Fruit fly (Drosophila melanogaster) whole organism, embryonic: ENCODE results near the gene Sfp33A2.

Experiments used
- Abd-B ChIP-seq: fragments of 200-800 bp; sonication (Bioruptor generic); optimal IDR thresholded peaks from 2 replicates; lab custom pipeline; 2018; ENCODE audit warnings: missing biosample characterization, mild to moderate bottlenecking, missing genetic modification characterization, moderate library complexity
- Adf1 ChIP-seq: fragments of 200-800 bp; sonication (Bioruptor generic); IDR thresholded peaks from 2 replicates; pipeline ENCODE4 v1.3.6; 2022; ENCODE audit warnings: missing biosample characterization, missing genetic modification characterization
- BEAF-32 ChIP-seq: fragments of 200-800 bp; sonication (Bioruptor generic); optimal IDR thresholded peaks from 3 replicates; lab custom pipeline; 2017; ENCODE audit warnings: missing biosample characterization, missing genetic modification characterization, mild to moderate bottlenecking, moderate library complexity, missing genetic modification reagents
- CG10431 ChIP-seq: fragments of 200-800 bp; sonication (Bioruptor generic); optimal IDR thresholded peaks from 3 replicates; lab custom pipeline; 2018; ENCODE audit warnings: missing biosample characterization, mild to moderate bottlenecking, missing genetic modification characterization
- CG10654 ChIP-seq: fragments of 200-800 bp; sonication (Bioruptor generic); optimal IDR thresholded peaks from 2 replicates; lab custom pipeline; 2016; ENCODE audit warnings: missing biosample characterization, missing genetic modification characterization
- CG11560 ChIP-seq: fragments of 200-800 bp; sonication (Bioruptor generic); IDR thresholded peaks from 3 replicates; pipeline ENCODE4 v1.3.6; 2022; ENCODE audit warnings: missing biosample characterization, missing genetic modification characterization
- CG12299 ChIP-seq: fragments of 200-800 bp; sonication (Bioruptor generic); optimal IDR thresholded peaks from 2 replicates; lab custom pipeline; 2018; ENCODE audit warnings: missing biosample characterization, mild to moderate bottlenecking, missing genetic modification characterization
- CG14441 ChIP-seq: fragments of 200-800 bp; sonication (Bioruptor generic); IDR thresholded peaks from 2 replicates; pipeline ENCODE4 v1.3.6; 2022; ENCODE audit warnings: missing biosample characterization, missing genetic modification characterization
- CG15269 ChIP-seq: fragments of 200-800 bp; sonication (Bioruptor generic); optimal IDR thresholded peaks from 2 replicates; lab custom pipeline; 2018; ENCODE audit warnings: missing biosample characterization, mild to moderate bottlenecking, missing genetic modification characterization, moderate library complexity
- CG16779 ChIP-seq: fragments of 200-800 bp; sonication (Bioruptor generic); IDR thresholded peaks from 2 replicates; pipeline ENCODE4 v1.3.6; 2022; ENCODE audit warnings: missing biosample characterization, missing genetic modification characterization
- CG18262 ChIP-seq: fragments of 200-800 bp; optimal IDR thresholded peaks from 3 replicates; lab custom pipeline; 2019; ENCODE audit warnings: missing biosample characterization, mild to moderate bottlenecking, missing genetic modification characterization, moderate library complexity
- CG30403 ChIP-seq: fragments of 200-800 bp; sonication (Bioruptor generic); optimal IDR thresholded peaks from 3 replicates; lab custom pipeline; 2016; ENCODE audit warnings: missing biosample characterization, missing genetic modification characterization
- CG31224 ChIP-seq: fragments of 200-800 bp; sonication (Bioruptor generic); IDR thresholded peaks from 2 replicates; pipeline ENCODE4 v1.3.6; 2022; ENCODE audit warnings: missing biosample characterization, missing genetic modification characterization
- CG31365 ChIP-seq: fragments of 200-800 bp; sonication (Bioruptor generic); optimal IDR thresholded peaks from 2 replicates; lab custom pipeline; 2018; ENCODE audit warnings: missing biosample characterization, mild to moderate bottlenecking, missing genetic modification characterization
- CG4730 ChIP-seq: fragments of 200-800 bp; sonication (Bioruptor generic); IDR thresholded peaks from 2 replicates; pipeline ENCODE4 v1.3.6; 2022; ENCODE audit warnings: missing biosample characterization, missing genetic modification characterization
- CG6175 ChIP-seq: fragments of 200-800 bp; sonication (Bioruptor generic); IDR thresholded peaks from 3 replicates; pipeline ENCODE4 v1.3.6; 2022; ENCODE audit warnings: missing biosample characterization, missing genetic modification characterization
- CG9876 ChIP-seq: fragments of 200-800 bp; sonication (Bioruptor generic); optimal IDR thresholded peaks from 2 replicates; lab custom pipeline; 2016; ENCODE audit warnings: missing biosample characterization, missing genetic modification characterization
- CoRest ChIP-seq: fragments of 200-800 bp; sonication (Bioruptor generic); optimal IDR thresholded peaks from 3 replicates; lab custom pipeline; 2018; ENCODE audit warnings: missing biosample characterization, mild to moderate bottlenecking, missing genetic modification characterization, moderate library complexity
- Dref ChIP-seq: fragments of 200-800 bp; sonication (Bioruptor generic); IDR thresholded peaks from 2 replicates; pipeline ENCODE4 v1.3.6; 2022; ENCODE audit warnings: missing biosample characterization, missing genetic modification characterization
- Drgx ChIP-seq: fragments of 200-800 bp; sonication (Bioruptor generic); IDR thresholded peaks from 2 replicates; pipeline ENCODE4 v1.3.6; 2022; ENCODE audit warnings: missing biosample characterization, missing genetic modification characterization
- Kr ChIP-seq: fragments of 200-800 bp; sonication (Bioruptor generic); optimal IDR thresholded peaks from 2 replicates; lab custom pipeline; 2017; ENCODE audit warnings: missing biosample characterization, mild to moderate bottlenecking, missing genetic modification characterization
- Max ChIP-seq: fragments of 200-800 bp; sonication (Bioruptor generic); optimal IDR thresholded peaks from 2 replicates; lab custom pipeline; 2016; ENCODE audit warnings: missing biosample characterization, mild to moderate bottlenecking, missing genetic modification characterization
- Oaz ChIP-seq: fragments of 200-800 bp; sonication (Bioruptor generic); IDR thresholded peaks from 2 replicates; pipeline ENCODE4 v1.3.6; 2022; ENCODE audit warnings: missing biosample characterization, missing genetic modification characterization
- Sry-δ ChIP-seq: fragments of 200-800 bp; sonication (Bioruptor generic); optimal IDR thresholded peaks from 2 replicates; lab custom pipeline; 2016; ENCODE audit warnings: missing biosample characterization, missing genetic modification characterization
- amos ChIP-seq: fragments of 200-800 bp; sonication (Bioruptor generic); IDR thresholded peaks from 2 replicates; pipeline ENCODE4 v1.3.6; 2022; ENCODE audit warnings: missing biosample characterization, missing genetic modification characterization; ENCODE audit not compliant: partially characterized antibody
- bigmax ChIP-seq: fragments of 200-800 bp; sonication (Bioruptor generic); optimal IDR thresholded peaks from 2 replicates; lab custom pipeline; 2018; ENCODE audit warnings: missing biosample characterization, mild to moderate bottlenecking, missing genetic modification characterization
- dm ChIP-seq: fragments of 200-800 bp; sonication (Bioruptor generic); optimal IDR thresholded peaks from 3 replicates; lab custom pipeline; 2016; ENCODE audit warnings: missing biosample characterization, missing genetic modification characterization
- dysf ChIP-seq: fragments of 200-800 bp; sonication (Bioruptor generic); IDR thresholded peaks from 3 replicates; pipeline ENCODE4 v1.3.6; 2022; ENCODE audit warnings: missing biosample characterization, missing genetic modification characterization
- eve ChIP-seq, 2 experiments: fragments of >200 bp; optimal IDR thresholded peaks; 2 replicates each; lab custom pipeline; 2017; ENCODE audit warnings: missing biosample characterization in 2 of 2, missing genetic modification characterization in 2 of 2
- ftz-f1 ChIP-seq: fragments of 200-800 bp; sonication (Bioruptor generic); optimal IDR thresholded peaks from 2 replicates; lab custom pipeline; 2016; ENCODE audit warnings: missing biosample characterization, missing genetic modification characterization
- gcm ChIP-seq: fragments of 200-800 bp; sonication (Bioruptor generic); optimal IDR thresholded peaks from 2 replicates; lab custom pipeline; 2019; ENCODE audit warnings: missing biosample characterization, mild to moderate bottlenecking, missing genetic modification characterization, moderate library complexity
- gem ChIP-seq: fragments of 200-800 bp; sonication (Bioruptor generic); optimal IDR thresholded peaks from 2 replicates; lab custom pipeline; 2019; ENCODE audit warnings: missing biosample characterization, mild to moderate bottlenecking, missing genetic modification characterization, moderate library complexity
- grn ChIP-seq: fragments of 200-800 bp; sonication (Bioruptor generic); optimal IDR thresholded peaks from 3 replicates; lab custom pipeline; 2017; ENCODE audit warnings: missing biosample characterization, missing genetic modification characterization
- hbn ChIP-seq: fragments of 200-800 bp; sonication (Bioruptor generic); IDR thresholded peaks from 2 replicates; pipeline ENCODE4 v1.3.6; 2022; ENCODE audit warnings: missing biosample characterization, missing genetic modification characterization; ENCODE audit not compliant: partially characterized antibody
- jumu ChIP-seq: fragments of 200-800 bp; sonication (Bioruptor generic); optimal IDR thresholded peaks from 3 replicates; lab custom pipeline; 2016; ENCODE audit warnings: missing biosample characterization, missing genetic modification characterization
- mam ChIP-seq: fragments of 200-800 bp; sonication (Bioruptor generic); optimal IDR thresholded peaks from 3 replicates; lab custom pipeline; 2016; ENCODE audit warnings: missing biosample characterization, missing genetic modification characterization
- odd ChIP-seq: fragments of 200-800 bp; sonication (Bioruptor generic); optimal IDR thresholded peaks from 2 replicates; lab custom pipeline; 2017; ENCODE audit warnings: missing biosample characterization, mild to moderate bottlenecking, missing genetic modification characterization
- onecut ChIP-seq: fragments of 200-800 bp; sonication (Bioruptor generic); IDR thresholded peaks from 2 replicates; pipeline ENCODE4 v1.3.6; 2022; ENCODE audit warnings: missing biosample characterization, missing genetic modification characterization
- pfk ChIP-seq: fragments of 200-800 bp; sonication (Bioruptor generic); optimal IDR thresholded peaks from 2 replicates; lab custom pipeline; 2018; ENCODE audit warnings: missing biosample characterization, mild to moderate bottlenecking, missing genetic modification characterization, moderate library complexity
- pho ChIP-seq: fragments of 200-800 bp; sonication (Bioruptor generic); optimal IDR thresholded peaks from 2 replicates; lab custom pipeline; 2016; ENCODE audit warnings: missing biosample characterization, missing genetic modification characterization
- phol ChIP-seq: fragments of 200-800 bp; sonication (Bioruptor generic); optimal IDR thresholded peaks from 3 replicates; lab custom pipeline; 2018; ENCODE audit warnings: missing biosample characterization, mild to moderate bottlenecking, missing genetic modification characterization, moderate library complexity
- sc ChIP-seq, 3 experiments: fragments of >200 bp in 2 of 3; fragments of 200-800 bp in 1 of 3; sonication (Bioruptor generic) in 1 of 3; optimal IDR thresholded peaks; 2 replicates in 2 of 3; 3 replicates in 1 of 3; lab custom pipeline; 2017; ENCODE audit warnings: mild to moderate bottlenecking in 1 of 3, missing biosample characterization in 1 of 3, missing genetic modification characterization in 1 of 3, missing genetic modification reagents in 1 of 3
- seq ChIP-seq: fragments of 200-800 bp; sonication (Bioruptor generic); IDR thresholded peaks from 2 replicates; pipeline ENCODE4 v1.3.6; 2022; ENCODE audit warnings: missing biosample characterization, missing genetic modification characterization
- sr ChIP-seq: fragments of 200-800 bp; sonication (Bioruptor generic); IDR thresholded peaks from 3 replicates; pipeline ENCODE4 v1.3.6; 2022; ENCODE audit warnings: missing biosample characterization, missing genetic modification characterization
- sug ChIP-seq: fragments of 200-800 bp; optimal IDR thresholded peaks from 2 replicates; lab custom pipeline; 2019; ENCODE audit warnings: missing biosample characterization, mild to moderate bottlenecking, missing genetic modification characterization, moderate library complexity
- tgo ChIP-seq: fragments of 200-800 bp; sonication (Bioruptor generic); IDR thresholded peaks from 3 replicates; pipeline ENCODE4 v1.3.6; 2022; ENCODE audit warnings: missing biosample characterization, missing genetic modification characterization
- toy ChIP-seq: fragments of 200-800 bp; sonication (Bioruptor generic); IDR thresholded peaks from 2 replicates; pipeline ENCODE4 v1.3.6; 2022; ENCODE audit warnings: missing biosample characterization, missing genetic modification characterization
- ttk ChIP-seq: fragments of 200-800 bp; sonication (Bioruptor generic); IDR thresholded peaks from 2 replicates; pipeline ENCODE4 v2.1.2; 2022; ENCODE audit warnings: missing biosample characterization, missing genetic modification characterization
- twi ChIP-seq: fragments of 200-800 bp; optimal IDR thresholded peaks from 2 replicates; lab custom pipeline; 2019; ENCODE audit warnings: missing biosample characterization, mild to moderate bottlenecking, missing genetic modification characterization, moderate library complexity
- zen2 ChIP-seq: fragments of 200-800 bp; sonication (Bioruptor generic); IDR thresholded peaks from 3 replicates; pipeline ENCODE4 v1.3.6; 2022; ENCODE audit warnings: missing biosample characterization, missing genetic modification characterization; ENCODE audit not compliant: partially characterized antibody
- zfh1 ChIP-seq: fragments of 200-800 bp; sonication (Bioruptor generic); IDR thresholded peaks from 3 replicates; pipeline ENCODE4 v1.3.6; 2022; ENCODE audit warnings: missing biosample characterization, missing genetic modification characterization

Sfp33A2 gene

DNA sequence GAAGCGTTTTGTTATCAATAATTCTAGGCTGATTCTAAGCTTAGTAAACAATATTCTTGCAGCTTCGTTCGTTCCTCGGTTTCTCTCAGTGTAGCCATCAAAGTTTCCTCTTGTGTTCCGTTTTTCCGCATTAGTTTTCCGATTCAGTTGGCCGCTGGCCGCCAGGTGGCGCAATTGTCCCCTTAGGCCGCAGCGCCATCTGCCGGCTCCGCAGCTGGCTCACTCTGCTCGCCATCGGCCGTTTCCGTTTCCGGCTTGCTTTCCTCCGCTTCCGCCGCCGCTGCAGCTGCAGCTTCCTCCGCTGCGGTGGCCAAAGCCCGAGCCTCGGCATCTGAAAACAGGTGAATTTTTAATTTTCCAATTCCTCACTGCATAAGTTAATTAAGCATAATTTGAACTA lies 21.1 kb upstream of the Sfp33A2 start (continued):
- peak; percentile 72 for TF ChIP-seq CG12299 (tag; lab: Kevin White, UChicago)
- TF ChIP-seq mam (GFP tag; lab: Kevin White, UChicago): peak; percentile 79
- peak; percentile 85 for TF ChIP-seq CG4730
- TF ChIP-seq CG31365 (tag; lab: Kevin White, UChicago): peak; percentile 85
- peak; percentile 86 for TF ChIP-seq dysf (GFP tag; lab: Robert Waterston, UW)
- no peak for TF ChIP-seq zen2 (GFP tag; lab: Robert Waterston, UW)
- peak; percentile 98 for TF ChIP-seq onecut (GFP tag; lab: Robert Waterston, UW)
- TF ChIP-seq sc (optimal IDR thresholded peaks at IDR 0.05; lab: Kevin White, UChicago): no peak
- peak; percentile 97 for TF ChIP-seq sc (GFP tag; optimal IDR thresholded peaks at IDR 0.05; lab: Kevin White, UChicago)
- peak; percentile 74 for TF ChIP-seq tgo
- peak; percentile 78 for TF ChIP-seq CG6175
- no peak for TF ChIP-seq hbn (GFP tag; lab: Robert Waterston, UW)
- peak; percentile 84 for TF ChIP-seq toy
- TF ChIP-seq gcm: peak; percentile 91
- peak; percentile 27; the same call in 1 of the 2 replicates for TF ChIP-seq Dref
- peak; percentile 79 for TF ChIP-seq Oaz (GFP tag; lab: Robert Waterston, UW)
- peak; percentile 95; the same call in 2 of the 3 replicates for TF ChIP-seq sr
- TF ChIP-seq twi (tag; lab: Kevin White, UChicago): peak; percentile 89
- no peak; the same call in 1 of the 3 replicates for TF ChIP-seq CG11560 (tag; lab: Robert Waterston, UW)
- peak; percentile 64 for TF ChIP-seq Sry-δ (GFP tag; lab: Kevin White, UChicago)
- TF ChIP-seq Max (GFP tag; lab: Kevin White, UChicago): peak; percentile 79
- TF ChIP-seq CG18262: peak; percentile 89
- TF ChIP-seq pho (GFP tag; lab: Kevin White, UChicago): peak; percentile 69
- TF ChIP-seq CG31224: peak; percentile 68
- peak; percentile 18 for TF ChIP-seq BEAF-32 (GFP tag; lab: Kevin White, UChicago)
- peak; percentile 83 for TF ChIP-seq pfk (GFP tag; lab: Kevin White, UChicago)
- peak; percentile 77 for TF ChIP-seq gem (tag; lab: Kevin White, UChicago)
- TF ChIP-seq seq (GFP tag; lab: Robert Waterston, UW): peak; percentile 76
- TF ChIP-seq Drgx (GFP tag; lab: Robert Waterston, UW): peak; percentile 31; the same call in 1 of the 2 replicates
- TF ChIP-seq bigmax: peak; percentile 83
- TF ChIP-seq Kr (GFP tag; lab: Kevin White, UChicago): peak; percentile 99
- TF ChIP-seq CG9876: peak; percentile 95
- TF ChIP-seq grn: peak; percentile 80
- TF ChIP-seq CG10431 (GFP tag; lab: Kevin White, UChicago): peak; percentile 98
- peak; percentile 96 for TF ChIP-seq CG10654 (GFP tag; lab: Kevin White, UChicago)
- TF ChIP-seq eve (GFP tag; optimal IDR thresholded peaks at IDR 0.05; lab: Kevin White, UChicago): peak in 1 of 2 experiments; percentile 54
- TF ChIP-seq jumu (GFP tag; lab: Kevin White, UChicago): peak; percentile 82
- TF ChIP-seq ftz-f1 (GFP tag; lab: Kevin White, UChicago): peak; percentile 80
- peak; percentile 98 for TF ChIP-seq odd (GFP tag; lab: Kevin White, UChicago)
- no peak for TF ChIP-seq amos (GFP tag; lab: Robert Waterston, UW)
- TF ChIP-seq Adf1 (GFP tag; lab: Robert Waterston, UW): 0 out of 2 replicates have a peak, but pooled peaks have one; percentile 21
- TF ChIP-seq phol (tag; lab: Kevin White, UChicago): peak; percentile 94
- peak; percentile 87 for TF ChIP-seq CG30403 (GFP tag; lab: Kevin White, UChicago)
- TF ChIP-seq CoRest (tag; lab: Kevin White, UChicago): peak; percentile 80
- TF ChIP-seq CG14441: peak; percentile 89
- TF ChIP-seq CG16779 (GFP tag; lab: Robert Waterston, UW): peak; percentile 87
- TF ChIP-seq dm (GFP tag; lab: Kevin White, UChicago): peak; percentile 92
- TF ChIP-seq sug (tag; lab: Kevin White, UChicago): peak; percentile 80
- TF ChIP-seq Abd-B: peak; percentile 60
- TF ChIP-seq ttk (GFP tag; lab: Robert Waterston, UW): peak; percentile 88
- peak; percentile 82 for TF ChIP-seq CG15269 (tag; lab: Kevin White, UChicago)
- peak; percentile 97 for TF ChIP-seq zfh1 (GFP tag; lab: Robert Waterston, UW)
